Fruit fly (Drosophila melanogaster): ENCODE results near the gene CG33783.
A peak's percentile ranks its signal among the peaks of the same experiment; 100 is the strongest.

The CG33783 gene

dm6 chr3R:10084179-10084647, 17.6 kb downstream of the CG33783 start:
- TF ChIP-seq EcR (GFP tag; optimal IDR thresholded peaks at IDR 0.05) = peak; percentile 82
- TF ChIP-seq CG15710 (tag; optimal IDR thresholded peaks at IDR 0.05) = peak; percentile 20
- TF ChIP-seq Ets98B (GFP tag; IDR thresholded peaks at IDR 0.05) = no peak
- TF ChIP-seq CG4496 (GFP tag; IDR thresholded peaks at IDR 0.05) = 0 out of 3 replicates have a peak, but pooled peaks have one; percentile 18
- peak; percentile 19; the same call in 1 of the 2 replicates for TF ChIP-seq CG12605 (GFP tag; IDR thresholded peaks at IDR 0.05)
- TF ChIP-seq CG13204 (GFP tag; optimal IDR thresholded peaks at IDR 0.05) = peak; percentile 24
- TF ChIP-seq CG8159 (tag; optimal IDR thresholded peaks at IDR 0.05) = peak; percentile 5
- no peak for TF ChIP-seq CG8301 (tag; optimal IDR thresholded peaks at IDR 0.05)
- peak; percentile 20 for TF ChIP-seq gl (tag; optimal IDR thresholded peaks at IDR 0.05)

dm6 chr3R:10084914-10085313, 18.3 kb downstream of the CG33783 start:
- TF ChIP-seq CG15710 (tag; optimal IDR thresholded peaks at IDR 0.05) = peak; percentile 57
- peak; percentile 39; the same call in 1 of the 2 replicates for TF ChIP-seq CG32121 (GFP tag; IDR thresholded peaks at IDR 0.05)
- no peak for TF ChIP-seq D1 (tag; optimal IDR thresholded peaks at IDR 0.05)
- 0 out of 2 replicates have a peak, but pooled peaks have one; percentile 14 for TF ChIP-seq rn (GFP tag; IDR thresholded peaks at IDR 0.05)
- peak; percentile 37 for TF ChIP-seq CG14655 (GFP tag; optimal IDR thresholded peaks at IDR 0.05)
- TF ChIP-seq Ets98B (GFP tag; IDR thresholded peaks at IDR 0.05) = 0 out of 2 replicates have a peak, but pooled peaks have one; percentile 34
- peak; percentile 75 for TF ChIP-seq CG4496 (GFP tag; IDR thresholded peaks at IDR 0.05)
- peak; percentile 69; the same call in 2 of the 3 replicates for TF ChIP-seq fd96Ca (GFP tag; IDR thresholded peaks at IDR 0.05)
- TF ChIP-seq CG8301 (tag; optimal IDR thresholded peaks at IDR 0.05) = peak; percentile 7
- peak; percentile 40 for TF ChIP-seq CG9948 (tag; optimal IDR thresholded peaks at IDR 0.05)
- peak; percentile 75 for TF ChIP-seq Snoo (tag; optimal IDR thresholded peaks at IDR 0.05)
- TF ChIP-seq CG13204 (GFP tag; optimal IDR thresholded peaks at IDR 0.05) = no peak
- TF ChIP-seq gl (tag; optimal IDR thresholded peaks at IDR 0.05) = no peak
- TF ChIP-seq CG10348 (GFP tag; IDR thresholded peaks at IDR 0.05) = no peak
- no peak for TF ChIP-seq CG12605 (GFP tag; IDR thresholded peaks at IDR 0.05)
- peak; percentile 41 for TF ChIP-seq CG8159 (tag; optimal IDR thresholded peaks at IDR 0.05)
- peak; percentile 46 for TF ChIP-seq CG34367 (tag; optimal IDR thresholded peaks at IDR 0.05)
- peak; percentile 27 for TF ChIP-seq Pif1A (GFP tag; optimal IDR thresholded peaks at IDR 0.05)
- peak; percentile 54 for TF ChIP-seq CG17806 (tag; optimal IDR thresholded peaks at IDR 0.05)
- no peak for TF ChIP-seq Pif1B (GFP tag; optimal IDR thresholded peaks at IDR 0.05)
- no peak for TF ChIP-seq EcR (GFP tag; optimal IDR thresholded peaks at IDR 0.05)

- TF ChIP-seq Pif1B (GFP tag; optimal IDR thresholded peaks at IDR 0.05) (no peak), CG32121 (GFP tag; IDR thresholded peaks at IDR 0.05) (no peak), CG34367 (tag; optimal IDR thresholded peaks at IDR 0.05) (no peak), CG4496 (GFP tag; IDR thresholded peaks at IDR 0.05) (no peak)
These were observed 19.7 kb downstream of the CG33783 start for dm6 chr3R:10086222-10086621.

- no peak for TF ChIP-seq Snoo (tag; optimal IDR thresholded peaks at IDR 0.05)
- no peak for TF ChIP-seq Ets98B (GFP tag; IDR thresholded peaks at IDR 0.05)
- TF ChIP-seq CG9948 (tag; optimal IDR thresholded peaks at IDR 0.05) = peak; percentile 2
These were observed 20.1 kb downstream of the CG33783 start for dm6 chr3R:10086683-10087082.

- TF ChIP-seq CG34367 (tag; optimal IDR thresholded peaks at IDR 0.05) (peak; percentile 89), CG4496 (GFP tag; IDR thresholded peaks at IDR 0.05) (peak; percentile 93), CG9948 (tag; optimal IDR thresholded peaks at IDR 0.05) (peak; percentile 91), CG12605 (GFP tag; IDR thresholded peaks at IDR 0.05) (peak; percentile 77), EcR (GFP tag; optimal IDR thresholded peaks at IDR 0.05) (peak; percentile 92), CG17806 (tag; optimal IDR thresholded peaks at IDR 0.05) (peak; percentile 91), fd96Ca (GFP tag; IDR thresholded peaks at IDR 0.05) (peak; percentile 93), Pif1A (GFP tag; optimal IDR thresholded peaks at IDR 0.05) (peak; percentile 96), CG14655 (GFP tag; optimal IDR thresholded peaks at IDR 0.05) (peak; percentile 83), D1 (tag; optimal IDR thresholded peaks at IDR 0.05) (peak; percentile 88), CG10348 (GFP tag; IDR thresholded peaks at IDR 0.05) (peak; percentile 41; the same call in 1 of the 2 replicates), Ets98B (GFP tag; IDR thresholded peaks at IDR 0.05) (peak; percentile 81), CG15710 (tag; optimal IDR thresholded peaks at IDR 0.05) (peak; percentile 89), Pif1B (GFP tag; optimal IDR thresholded peaks at IDR 0.05) (peak; percentile 90), Snoo (tag; optimal IDR thresholded peaks at IDR 0.05) (peak; percentile 70), CG8159 (tag; optimal IDR thresholded peaks at IDR 0.05) (peak; percentile 89), CG8301 (tag; optimal IDR thresholded peaks at IDR 0.05) (peak; percentile 78), CG32121 (GFP tag; IDR thresholded peaks at IDR 0.05) (peak; percentile 85), CG13204 (GFP tag; optimal IDR thresholded peaks at IDR 0.05) (peak; percentile 65), gl (tag; optimal IDR thresholded peaks at IDR 0.05) (peak; percentile 80), rn (GFP tag; IDR thresholded peaks at IDR 0.05) (peak; percentile 90)
These were observed 20.8 kb downstream of the CG33783 start for dm6 chr3R:10087206-10087927.

dm6 chr3R:10089171-10089664, 22.6 kb downstream of the CG33783 start:
- TF ChIP-seq Snoo (tag; optimal IDR thresholded peaks at IDR 0.05) (peak; percentile 17), Pif1A (GFP tag; optimal IDR thresholded peaks at IDR 0.05) (no peak), EcR (GFP tag; optimal IDR thresholded peaks at IDR 0.05) (peak; percentile 84), CG13204 (GFP tag; optimal IDR thresholded peaks at IDR 0.05) (no peak), CG14655 (GFP tag; optimal IDR thresholded peaks at IDR 0.05) (no peak), CG4496 (GFP tag; IDR thresholded peaks at IDR 0.05) (peak; percentile 54; the same call in 1 of the 3 replicates), CG10348 (GFP tag; IDR thresholded peaks at IDR 0.05) (no peak), Ets98B (GFP tag; IDR thresholded peaks at IDR 0.05) (peak; percentile 35; the same call in 1 of the 2 replicates), fd96Ca (GFP tag; IDR thresholded peaks at IDR 0.05) (no peak; the same call in 2 of the 3 replicates), D1 (tag; optimal IDR thresholded peaks at IDR 0.05) (no peak), CG32121 (GFP tag; IDR thresholded peaks at IDR 0.05) (no peak), CG8159 (tag; optimal IDR thresholded peaks at IDR 0.05) (no peak), CG17806 (tag; optimal IDR thresholded peaks at IDR 0.05) (no peak), CG8301 (tag; optimal IDR thresholded peaks at IDR 0.05) (no peak), CG9948 (tag; optimal IDR thresholded peaks at IDR 0.05) (no peak), rn (GFP tag; IDR thresholded peaks at IDR 0.05) (no peak), Pif1B (GFP tag; optimal IDR thresholded peaks at IDR 0.05) (peak; percentile 23), CG34367 (tag; optimal IDR thresholded peaks at IDR 0.05) (no peak), CG12605 (GFP tag; IDR thresholded peaks at IDR 0.05) (no peak), gl (tag; optimal IDR thresholded peaks at IDR 0.05) (no peak), CG15710 (tag; optimal IDR thresholded peaks at IDR 0.05) (no peak)
